Fruit fly (Drosophila melanogaster): Measurements from ENCODE around the gene Pex23.

Pex23 gene

DNA sequence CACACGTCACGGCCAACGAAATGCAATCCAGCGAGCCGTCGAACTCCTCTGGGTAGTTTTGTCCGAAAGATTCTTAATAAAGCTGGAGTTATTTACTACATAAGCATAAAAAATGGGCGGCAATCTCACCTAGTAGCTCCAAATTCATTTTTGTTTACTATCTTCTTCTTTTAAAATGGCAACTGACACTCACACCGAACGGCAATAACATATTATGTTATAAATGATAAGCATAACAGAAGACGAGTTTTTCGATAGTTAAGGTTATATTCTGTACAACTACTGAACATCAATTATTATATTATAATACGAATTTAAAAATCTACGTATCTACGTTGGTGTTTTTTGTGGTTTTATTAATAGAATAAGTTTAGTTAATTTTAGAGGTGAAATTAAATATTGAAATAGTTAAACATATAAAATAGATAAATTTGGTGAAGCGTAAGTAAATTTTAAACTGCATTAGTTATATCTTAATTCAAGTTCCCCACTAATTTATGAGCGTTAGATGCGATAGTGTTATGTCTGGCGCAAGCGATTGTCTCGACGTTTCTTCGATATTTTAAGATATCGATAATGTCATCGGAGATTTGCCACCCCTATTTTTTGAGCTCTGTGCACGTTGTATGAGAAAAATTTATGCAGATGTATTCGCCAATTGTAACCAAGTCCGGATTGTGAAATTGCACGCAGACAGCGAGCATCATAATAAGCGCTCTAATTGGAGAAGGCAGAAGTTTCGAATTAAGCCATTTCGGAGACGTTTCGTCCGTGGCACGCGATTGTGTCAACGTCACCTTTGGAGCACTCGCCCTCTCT is 46.0 kb upstream of the Pex23 start, which contains the start of the genes Rbbp5 and eRF1 (continued):
- TF ChIP-seq pfk (GFP tag; optimal IDR thresholded peaks at IDR 0.05) (no peak), sob (GFP tag; IDR thresholded peaks at IDR 0.05) (peak; percentile 85), CG12236 (GFP tag; optimal IDR thresholded peaks at IDR 0.05) (no peak), luna (GFP tag; optimal IDR thresholded peaks at IDR 0.05) (peak; percentile 5), zfh1 (GFP tag; IDR thresholded peaks at IDR 0.05) (peak; percentile 85), CG30403 (GFP tag; optimal IDR thresholded peaks at IDR 0.05) (peak; percentile 90), Hr39 (optimal IDR thresholded peaks at IDR 0.05) (no peak), CG31441 (GFP tag; IDR thresholded peaks at IDR 0.05) (peak; percentile 80; the same call in 1 of the 2 replicates), Hand (GFP tag; optimal IDR thresholded peaks at IDR 0.05) (peak; percentile 5), B-H2 (GFP tag; optimal IDR thresholded peaks at IDR 0.05) (peak; percentile 75), cas (GFP tag; IDR thresholded peaks at IDR 0.05) (peak; percentile 76), CG8290 (GFP tag; optimal IDR thresholded peaks at IDR 0.05) (peak; percentile 83), CG8290 (tag; optimal IDR thresholded peaks at IDR 0.05) (peak; percentile 9 to 63), CG11723 (GFP tag; optimal IDR thresholded peaks at IDR 0.05) (peak; percentile 30), MESR4 (GFP tag; optimal IDR thresholded peaks at IDR 0.05) (peak; percentile 88), kni (GFP tag; optimal IDR thresholded peaks at IDR 0.05) (no peak), Side (GFP tag; optimal IDR thresholded peaks at IDR 0.05) (peak; percentile 47), otp (GFP tag; IDR thresholded peaks at IDR 0.05) (peak; percentile 66; the same call in 2 of the 3 replicates), Poxn (GFP tag; IDR thresholded peaks at IDR 0.05) (no peak), Xbp1 (GFP tag; optimal IDR thresholded peaks at IDR 0.05) (peak; percentile 89), D (optimal IDR thresholded peaks at IDR 0.05) (peak; percentile 30), D (GFP tag; optimal IDR thresholded peaks at IDR 0.05) (no peak), CG2202 (tag; optimal IDR thresholded peaks at IDR 0.05) (no peak), Rx (GFP tag; IDR thresholded peaks at IDR 0.05) (peak; percentile 56; the same call in 1 of the 2 replicates), ase (GFP tag; IDR thresholded peaks at IDR 0.05) (peak; percentile 57; the same call in 2 of the 3 replicates), vfl (GFP tag; optimal IDR thresholded peaks at IDR 0.05) (peak; percentile 71), ftz-f1 (GFP tag; optimal IDR thresholded peaks at IDR 0.05) (no peak), exex (tag; optimal IDR thresholded peaks at IDR 0.05) (peak; percentile 28), Stat92E (GFP tag; optimal IDR thresholded peaks at IDR 0.05) (no peak), zen (tag; optimal IDR thresholded peaks at IDR 0.05) (peak; percentile 79), Hmx (GFP tag; optimal IDR thresholded peaks at IDR 0.05) (peak; percentile 11), CrebB (tag; optimal IDR thresholded peaks at IDR 0.05) (no peak), ci (GFP tag; IDR thresholded peaks at IDR 0.05) (no peak), dpn (GFP tag; optimal IDR thresholded peaks at IDR 0.05) (peak; percentile 62 to 80), run (tag; optimal IDR thresholded peaks at IDR 0.05) (no peak), crc (GFP tag; optimal IDR thresholded peaks at IDR 0.05) (peak; percentile 33), CG3163 (GFP tag; optimal IDR thresholded peaks at IDR 0.05) (no peak), pzg (GFP tag; optimal IDR thresholded peaks at IDR 0.05) (peak; percentile 64), NK7.1 (GFP tag; optimal IDR thresholded peaks at IDR 0.05) (no peak), tap (tag; optimal IDR thresholded peaks at IDR 0.05) (no peak), kah (GFP tag; optimal IDR thresholded peaks at IDR 0.05) (no peak), CG4328 (GFP tag; optimal IDR thresholded peaks at IDR 0.05) (peak; percentile 10), jigr1 (GFP tag; IDR thresholded peaks at IDR 0.05) (no peak), her (GFP tag; optimal IDR thresholded peaks at IDR 0.05) (peak; percentile 7), Fer3 (tag; optimal IDR thresholded peaks at IDR 0.05) (peak; percentile 72), odd (GFP tag; optimal IDR thresholded peaks at IDR 0.05) (no peak), nerfin-2 (GFP tag; IDR thresholded peaks at IDR 0.05; ENCODE audit: partially characterized antibody) (peak; percentile 87), Dbx (GFP tag; IDR thresholded peaks at IDR 0.05) (peak; percentile 93), zen2 (GFP tag; IDR thresholded peaks at IDR 0.05; ENCODE audit: partially characterized antibody) (peak; percentile 80), CG10979 (tag; optimal IDR thresholded peaks at IDR 0.05) (peak; percentile 63)
